Worm (Caenorhabditis elegans) whole organism, early embryonic: Measurements from ENCODE around the gene lea-1.

Source experiments
- B0310.2 ChIP-seq: sonication (generic microtip); optimal IDR thresholded peaks from 2 replicates; lab custom pipeline; 2016; ENCODE audit warnings: mild to moderate bottlenecking, missing genetic modification characterization, missing compliant biosample characterization
- F13C5.2 ChIP-seq: sonication (generic microtip); optimal IDR thresholded peaks from 2 replicates; lab custom pipeline; 2017; ENCODE audit warnings: mild to moderate bottlenecking, missing genetic modification characterization, inconsistent platforms, missing compliant biosample characterization
- aly-1 ChIP-seq: sonication (generic microtip); optimal IDR thresholded peaks from 2 replicates; lab custom pipeline; 2016; ENCODE audit warnings: missing genetic modification characterization, missing compliant biosample characterization
- ama-1 ChIP-seq: fragments of 150-350 bp; optimal IDR thresholded peaks from 2 replicates; lab custom pipeline; 2014
- ceh-13 ChIP-seq: fragments of 200-800 bp; sonication (Bioruptor generic); optimal IDR thresholded peaks from 2 replicates; lab custom pipeline; 2018; ENCODE audit warnings: mild to moderate bottlenecking, missing genetic modification characterization, missing compliant biosample characterization
- ceh-36 ChIP-seq: sonication (generic microtip); optimal IDR thresholded peaks from 2 replicates; lab custom pipeline; 2016; ENCODE audit warnings: missing genetic modification characterization, inconsistent platforms, missing compliant biosample characterization
- ets-7 ChIP-seq: sonication (generic microtip); optimal IDR thresholded peaks from 2 replicates; lab custom pipeline; 2016; ENCODE audit warnings: missing genotype, missing genetic modification characterization, missing compliant biosample characterization
- flt-1 ChIP-seq: fragments of 200-800 bp; sonication (Bioruptor generic); IDR thresholded peaks from 2 replicates; pipeline ENCODE4 v1.3.6; 2022; ENCODE audit warnings: missing genetic modification characterization, missing compliant biosample characterization
- hmbx-1 ChIP-seq: sonication (generic microtip); optimal IDR thresholded peaks from 2 replicates; lab custom pipeline; 2016; ENCODE audit warnings: mild to moderate bottlenecking, missing genetic modification characterization, missing compliant biosample characterization
- hmg-4 ChIP-seq: fragments of 200-800 bp; sonication (Bioruptor generic); optimal IDR thresholded peaks from 2 replicates; lab custom pipeline; 2018; ENCODE audit warnings: mild to moderate bottlenecking, missing genetic modification characterization, missing compliant biosample characterization
- hnd-1 ChIP-seq: sonication (generic microtip); optimal IDR thresholded peaks from 2 replicates; lab custom pipeline; 2016; ENCODE audit warnings: missing genetic modification characterization, missing compliant biosample characterization
- pes-1 ChIP-seq: fragments of 200-800 bp; sonication (Bioruptor generic); IDR thresholded peaks from 2 replicates; pipeline ENCODE4 v1.3.6; 2022; ENCODE audit warnings: missing genetic modification reagents, missing genetic modification characterization, missing compliant biosample characterization
- scrt-1 ChIP-seq: fragments of 200-800 bp; sonication (Bioruptor generic); IDR thresholded peaks from 2 replicates; pipeline ENCODE4 v1.3.6; 2022; ENCODE audit warnings: missing genetic modification characterization, missing compliant biosample characterization
- sea-1 ChIP-seq: fragments of 200-800 bp; sonication (Bioruptor generic); conservative IDR thresholded peaks from 2 replicates; pipeline ENCODE4 v1.3.6; 2022; ENCODE audit warnings: missing genetic modification characterization, missing compliant biosample characterization
- tbx-11 ChIP-seq: fragments of 200-800 bp; sonication (Bioruptor generic); IDR thresholded peaks from 2 replicates; pipeline ENCODE4 v1.3.6; 2022; ENCODE audit warnings: missing genetic modification characterization, missing compliant biosample characterization
- tbx-37 ChIP-seq: fragments of 200-800 bp; sonication (Bioruptor generic); conservative IDR thresholded peaks from 2 replicates; pipeline ENCODE4 v1.3.6; 2022; ENCODE audit warnings: missing genetic modification reagents, missing genetic modification characterization, missing compliant biosample characterization
- tra-4 ChIP-seq: sonication (generic microtip); optimal IDR thresholded peaks from 2 replicates; lab custom pipeline; 2017; ENCODE audit warnings: missing genetic modification characterization, missing compliant biosample characterization

Gene lea-1

ce11 chrV:10039837-10040236 is 28.1 kb downstream of the lea-1 start:
- TF ChIP-seq hmbx-1 (tag; lab: Kevin White, UChicago) = no peak
- TF ChIP-seq aly-1 (tag; lab: Kevin White, UChicago) = peak; percentile 21
- peak; percentile 2 for TF ChIP-seq B0310.2 (tag; lab: Kevin White, UChicago)
- TF ChIP-seq ceh-36 = no peak
- TF ChIP-seq ama-1 (lab: Kevin White, UChicago) = no peak
- no peak for TF ChIP-seq pes-1 (GFP tag; lab: Robert Waterston, UW)
- TF ChIP-seq hmg-4 (GFP tag; lab: Kevin White, UChicago) = peak; percentile 47
- 0 out of 2 replicates have a peak, but pooled peaks have one; percentile 9 for TF ChIP-seq tbx-37 (GFP tag; lab: Robert Waterston, UW)
- TF ChIP-seq flt-1 = no peak
- no peak for TF ChIP-seq ceh-13 (GFP tag; lab: Kevin White, UChicago)
- TF ChIP-seq ets-7 = no peak
- TF ChIP-seq tbx-11 = no peak
- peak; percentile 23 for TF ChIP-seq F13C5.2 (tag; lab: Kevin White, UChicago)
- no peak for TF ChIP-seq hnd-1 (tag; lab: Kevin White, UChicago)
- peak; percentile 45; the same call in 1 of the 2 replicates for TF ChIP-seq sea-1

ce11 chrV:10041484-10041883 is 29.8 kb downstream of the lea-1 start:
- TF ChIP-seq tbx-37 (GFP tag; lab: Robert Waterston, UW) (no peak), ama-1 (lab: Kevin White, UChicago) (no peak), pes-1 (GFP tag; lab: Robert Waterston, UW) (no peak), hnd-1 (tag; lab: Kevin White, UChicago) (no peak), scrt-1 (GFP tag; lab: Robert Waterston, UW) (no peak), tbx-11 (no peak), ceh-13 (GFP tag; lab: Kevin White, UChicago) (no peak), aly-1 (tag; lab: Kevin White, UChicago) (no peak), ceh-36 (no peak), hmbx-1 (tag; lab: Kevin White, UChicago) (no peak), F13C5.2 (tag; lab: Kevin White, UChicago) (no peak)

DNA sequence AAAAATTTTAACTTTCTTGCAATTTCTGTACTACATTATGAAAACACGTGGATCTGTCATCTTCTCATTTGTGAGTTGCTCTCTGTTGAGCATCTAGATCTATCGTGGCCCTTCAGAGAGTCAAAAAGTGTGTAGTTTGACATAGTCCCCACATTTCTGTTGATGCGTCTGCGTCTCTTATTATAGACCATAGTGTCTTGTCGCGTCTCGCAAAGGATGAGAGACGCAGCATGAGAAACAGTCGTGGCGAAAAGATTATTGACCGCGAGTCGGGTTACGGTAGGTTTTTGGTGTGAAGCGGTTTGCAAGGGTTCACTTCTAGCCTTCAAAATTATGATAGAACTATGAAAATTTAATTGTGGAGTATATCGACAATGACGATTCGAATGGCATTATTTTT is 30.5 kb downstream of the lea-1 start:
- TF ChIP-seq F13C5.2 (tag; lab: Kevin White, UChicago) (peak; percentile 47), flt-1 (0 out of 2 replicates have a peak, but pooled peaks have one; percentile 9), hmg-4 (GFP tag; lab: Kevin White, UChicago) (no peak)

ce11 chrV:10043234-10043796 is 31.6 kb downstream of the lea-1 start, which contains the start of gene T06E8.8:
TSS of gene T06E8.8 (plus strand) at chrV:10043746.
- no peak for TF ChIP-seq tbx-37 (GFP tag; lab: Robert Waterston, UW)

- no peak for TF ChIP-seq ama-1 (lab: Kevin White, UChicago)
- no peak for TF ChIP-seq sea-1
- no peak for TF ChIP-seq ets-7
- TF ChIP-seq tbx-37 (GFP tag; lab: Robert Waterston, UW) = no peak
- no peak for TF ChIP-seq F13C5.2 (tag; lab: Kevin White, UChicago)
- no peak for TF ChIP-seq hnd-1 (tag; lab: Kevin White, UChicago)
Observed at ce11 chrV:10044735-10045134, 33.0 kb downstream of the lea-1 start.

- TF ChIP-seq sea-1 = no peak
- no peak for TF ChIP-seq tbx-37 (GFP tag; lab: Robert Waterston, UW)
- TF ChIP-seq tbx-11 = no peak
- no peak for TF ChIP-seq ceh-36
- TF ChIP-seq B0310.2 (tag; lab: Kevin White, UChicago) = no peak
- no peak for TF ChIP-seq pes-1 (GFP tag; lab: Robert Waterston, UW)
- TF ChIP-seq hmbx-1 (tag; lab: Kevin White, UChicago) = no peak
- no peak for TF ChIP-seq hmg-4 (GFP tag; lab: Kevin White, UChicago)
- TF ChIP-seq scrt-1 (GFP tag; lab: Robert Waterston, UW) = no peak
- no peak for TF ChIP-seq F13C5.2 (tag; lab: Kevin White, UChicago)
- TF ChIP-seq flt-1 = no peak
- no peak for TF ChIP-seq ets-7
- TF ChIP-seq ceh-13 (GFP tag; lab: Kevin White, UChicago) = no peak
- TF ChIP-seq tra-4 (tag; lab: Kevin White, UChicago) = no peak
- no peak for TF ChIP-seq hnd-1 (tag; lab: Kevin White, UChicago)
- TF ChIP-seq aly-1 (tag; lab: Kevin White, UChicago) = no peak
- no peak for TF ChIP-seq ama-1 (lab: Kevin White, UChicago)
Observed at ce11 chrV:10046503-10046902, 34.8 kb downstream of the lea-1 start.

- TF ChIP-seq flt-1 (no peak), hmg-4 (GFP tag; lab: Kevin White, UChicago) (no peak), F13C5.2 (tag; lab: Kevin White, UChicago) (no peak), ama-1 (lab: Kevin White, UChicago) (no peak), tbx-11 (no peak), sea-1 (no peak), B0310.2 (tag; lab: Kevin White, UChicago) (no peak), ceh-36 (no peak), aly-1 (tag; lab: Kevin White, UChicago) (no peak), hmbx-1 (tag; lab: Kevin White, UChicago) (no peak), scrt-1 (GFP tag; lab: Robert Waterston, UW) (no peak), hnd-1 (tag; lab: Kevin White, UChicago) (no peak), ets-7 (no peak), tra-4 (tag; lab: Kevin White, UChicago) (no peak), tbx-37 (GFP tag; lab: Robert Waterston, UW) (no peak), ceh-13 (GFP tag; lab: Kevin White, UChicago) (no peak), pes-1 (GFP tag; lab: Robert Waterston, UW) (no peak)
Observed at ce11 chrV:10047189-10047588, 35.5 kb downstream of the lea-1 start.
